Worm (Caenorhabditis elegans) whole organism, L4 larva: ENCODE results near the gene vha-13.

Source experiments
- F10B5.3 ChIP-seq: sonication (generic microtip); optimal IDR thresholded peaks from 2 replicates; lab custom pipeline; 2016; ENCODE audit warnings: mild to moderate bottlenecking, missing genetic modification characterization, missing compliant biosample characterization
- T20F7.1 ChIP-seq: fragments of 200-800 bp; sonication (Bioruptor generic); optimal IDR thresholded peaks from 2 replicates; lab custom pipeline; 2018; ENCODE audit warnings: mild to moderate bottlenecking, missing genetic modification characterization, missing compliant biosample characterization
- T26A8.4 ChIP-seq: fragments of 200-800 bp; sonication (Bioruptor generic); IDR thresholded peaks from 2 replicates; pipeline ENCODE4 v1.3.6; 2022; ENCODE audit warnings: missing genetic modification characterization, missing compliant biosample characterization
- Y105C5A.15 ChIP-seq: fragments of 200-800 bp; sonication (Bioruptor generic); IDR thresholded peaks from 2 replicates; pipeline ENCODE4 v1.3.6; 2022; ENCODE audit warnings: missing genetic modification characterization, missing compliant biosample characterization
- Y48G9A.11 ChIP-seq: fragments of 200-800 bp; sonication (Bioruptor generic); IDR thresholded peaks from 2 replicates; pipeline ENCODE4 v1.3.6; 2022; ENCODE audit warnings: missing genetic modification reagents, missing genetic modification characterization, missing compliant biosample characterization
- Y5F2A.4 ChIP-seq: fragments of 200-800 bp; sonication (Bioruptor generic); optimal IDR thresholded peaks from 2 replicates; lab custom pipeline; 2018; ENCODE audit warnings: mild to moderate bottlenecking, missing genetic modification characterization, missing compliant biosample characterization
- Y75B8A.6 ChIP-seq: fragments of 200-800 bp; sonication (Bioruptor generic); IDR thresholded peaks from 2 replicates; pipeline ENCODE4 v1.3.6; 2022; ENCODE audit warnings: missing genetic modification reagents, missing genetic modification characterization, missing compliant biosample characterization
- ZK546.5 ChIP-seq, 2 experiments: sonication (generic microtip); optimal IDR thresholded peaks; 2 replicates each; lab custom pipeline; 2017; ENCODE audit warnings: missing biosample characterization in 2 of 2, missing genetic modification characterization in 2 of 2
- ama-1 ChIP-seq: fragments of 150-350 bp; optimal IDR thresholded peaks from 2 replicates; lab custom pipeline; 2014; ENCODE audit warnings: inconsistent platforms, mixed read lengths
- arid-1 ChIP-seq: fragments of 200-800 bp; sonication (Bioruptor generic); conservative IDR thresholded peaks from 2 replicates; pipeline ENCODE4 v1.3.6; 2022; ENCODE audit warnings: missing genetic modification reagents, missing genetic modification characterization, missing compliant biosample characterization
- attf-4 ChIP-seq: sonication (generic microtip); optimal IDR thresholded peaks from 3 replicates; lab custom pipeline; 2017; ENCODE audit warnings: missing biosample characterization, missing genetic modification characterization
- ceh-28 ChIP-seq: fragments of 150-350 bp; optimal IDR thresholded peaks from 2 replicates; lab custom pipeline; 2014; ENCODE audit warnings: missing biosample characterization, missing genetic modification reagents, missing genetic modification characterization
- ceh-32 ChIP-seq: sonication (generic microtip); optimal IDR thresholded peaks from 2 replicates; lab custom pipeline; 2016; ENCODE audit warnings: mild to moderate bottlenecking, missing genetic modification characterization, missing compliant biosample characterization; ENCODE audit not compliant: poor library complexity
- ceh-82 ChIP-seq: sonication (generic microtip); optimal IDR thresholded peaks from 2 replicates; lab custom pipeline; 2017; ENCODE audit warnings: missing biosample characterization, missing genetic modification characterization
- daf-12 ChIP-seq: fragments of 150-350 bp; optimal IDR thresholded peaks from 2 replicates; lab custom pipeline; 2014; ENCODE audit warnings: missing biosample characterization, missing genetic modification reagents, missing genetic modification characterization
- daf-19 ChIP-seq: fragments of 200-800 bp; sonication (Bioruptor generic); conservative IDR thresholded peaks from 2 replicates; pipeline ENCODE4 v1.3.6; 2022; ENCODE audit warnings: missing genetic modification characterization, missing compliant biosample characterization
- dmd-6 ChIP-seq: fragments of 200-800 bp; sonication (Bioruptor generic); IDR thresholded peaks from 2 replicates; pipeline ENCODE4 v1.3.6; 2022; ENCODE audit warnings: missing genetic modification reagents, missing genetic modification characterization, missing compliant biosample characterization
- dmd-9 ChIP-seq: fragments of 200-800 bp; sonication (Bioruptor generic); IDR thresholded peaks from 2 replicates; pipeline ENCODE4 v1.3.6; 2022; ENCODE audit warnings: missing genetic modification reagents, missing genetic modification characterization, missing compliant biosample characterization
- fkh-10 ChIP-seq: fragments of 150-350 bp; optimal IDR thresholded peaks from 2 replicates; lab custom pipeline; 2014; ENCODE audit warnings: missing biosample characterization, missing genetic modification reagents, missing genetic modification characterization
- gei-8 ChIP-seq: fragments of 200-800 bp; sonication (Bioruptor generic); optimal IDR thresholded peaks from 2 replicates; lab custom pipeline; 2018; ENCODE audit warnings: mild to moderate bottlenecking, missing genetic modification characterization, missing compliant biosample characterization
- hif-1 ChIP-seq, 2 experiments: sonication (generic microtip); optimal IDR thresholded peaks; 2 replicates each; lab custom pipeline; 2016 to 2017; ENCODE audit warnings: missing compliant biosample characterization in 2 of 2, missing genetic modification characterization in 2 of 2, missing genetic modification reagents in 2 of 2, missing genotype in 2 of 2, mild to moderate bottlenecking in 1 of 2
- hlh-30 ChIP-seq: sonication (generic microtip); optimal IDR thresholded peaks from 2 replicates; lab custom pipeline; 2017; ENCODE audit warnings: antibody characterized with exemption, mild to moderate bottlenecking, missing genetic modification characterization, missing compliant biosample characterization; ENCODE audit not compliant: insufficient read depth
- jun-1 ChIP-seq: fragments of 150-350 bp; optimal IDR thresholded peaks from 2 replicates; lab custom pipeline; 2014; ENCODE audit warnings: missing biosample characterization, missing genetic modification reagents, missing genetic modification characterization
- lim-7 ChIP-seq: fragments of 200-800 bp; sonication (Bioruptor generic); IDR thresholded peaks from 2 replicates; pipeline ENCODE4 v1.3.6; 2022; ENCODE audit warnings: missing genetic modification characterization, missing compliant biosample characterization
- lin-1 ChIP-seq: fragments of 200-800 bp; sonication (Bioruptor generic); IDR thresholded peaks from 2 replicates; pipeline ENCODE4 v1.3.6; 2022; ENCODE audit warnings: missing genetic modification reagents, missing genetic modification characterization, missing compliant biosample characterization
- lin-13 ChIP-seq: fragments of 150-350 bp; optimal IDR thresholded peaks from 2 replicates; lab custom pipeline; 2014; ENCODE audit warnings: missing biosample characterization, missing genetic modification reagents, missing genetic modification characterization
- lin-29 ChIP-seq: fragments of 200-800 bp; sonication (Bioruptor generic); IDR thresholded peaks from 2 replicates; pipeline ENCODE4 v1.3.6; 2022; ENCODE audit warnings: missing genetic modification reagents, missing genetic modification characterization, missing compliant biosample characterization
- lir-3 ChIP-seq: sonication (generic microtip); optimal IDR thresholded peaks from 2 replicates; lab custom pipeline; 2016; ENCODE audit warnings: mild to moderate bottlenecking, missing genetic modification characterization, missing compliant biosample characterization
- mdt-29 ChIP-seq: fragments of 200-800 bp; sonication (Bioruptor generic); IDR thresholded peaks from 2 replicates; pipeline ENCODE4 v1.3.6; 2022; ENCODE audit warnings: missing genetic modification reagents, missing genetic modification characterization, missing compliant biosample characterization
- mep-1 ChIP-seq: fragments of 150-350 bp; sonication (generic microtip); optimal IDR thresholded peaks from 3 replicates; lab custom pipeline; 2014; ENCODE audit warnings: missing biosample characterization, missing genetic modification characterization
- mes-2 ChIP-seq: sonication (generic microtip); optimal IDR thresholded peaks from 2 replicates; lab custom pipeline; 2016; ENCODE audit warnings: missing genotype, mild to moderate bottlenecking, missing genetic modification characterization, missing compliant biosample characterization; ENCODE audit not compliant: poor library complexity, severe bottlenecking
- mxl-2 ChIP-seq: fragments of 200-800 bp; sonication (Bioruptor generic); conservative IDR thresholded peaks from 2 replicates; pipeline ENCODE4 v1.3.6; 2022; ENCODE audit warnings: missing genetic modification reagents, missing genetic modification characterization, missing compliant biosample characterization
- mxl-3 ChIP-seq: fragments of 200-800 bp; sonication (Bioruptor generic); optimal IDR thresholded peaks from 2 replicates; lab custom pipeline; 2018; ENCODE audit warnings: mild to moderate bottlenecking, missing genetic modification characterization, missing compliant biosample characterization
- nhr-10 ChIP-seq: fragments of 150-350 bp; optimal IDR thresholded peaks from 2 replicates; lab custom pipeline; 2014; ENCODE audit warnings: missing biosample characterization, missing genetic modification characterization
- nhr-102 ChIP-seq: sonication (generic microtip); optimal IDR thresholded peaks from 2 replicates; lab custom pipeline; 2016; ENCODE audit warnings: mild to moderate bottlenecking, missing genetic modification characterization, moderate library complexity, missing compliant biosample characterization
- nhr-25 ChIP-seq: sonication (generic microtip); optimal IDR thresholded peaks from 2 replicates; lab custom pipeline; 2017; ENCODE audit warnings: missing genetic modification characterization, mild to moderate bottlenecking, missing compliant biosample characterization, antibody characterized with exemption, moderate library complexity, borderline replicate concordance; ENCODE audit not compliant: insufficient read depth
- nhr-28 ChIP-seq: fragments of 150-350 bp; optimal IDR thresholded peaks from 2 replicates; lab custom pipeline; 2014; ENCODE audit warnings: missing biosample characterization, missing genetic modification characterization
- nhr-41 ChIP-seq: fragments of 200-800 bp; sonication (Bioruptor generic); IDR thresholded peaks from 2 replicates; pipeline ENCODE4 v1.3.6; 2022; ENCODE audit warnings: missing genetic modification reagents, missing genetic modification characterization, missing compliant biosample characterization
- nhr-42 ChIP-seq: fragments of 200-800 bp; sonication (Bioruptor generic); IDR thresholded peaks from 2 replicates; pipeline ENCODE4 v1.3.6; 2022; ENCODE audit warnings: missing genetic modification characterization, missing compliant biosample characterization
- pha-4 ChIP-seq, 2 experiments: fragments of 150-350 bp in 1 of 2; fragments of 200-800 bp in 1 of 2; sonication (Bioruptor generic) in 1 of 2; IDR thresholded peaks in 1 of 2; optimal IDR thresholded peaks in 1 of 2; 2 replicates each; pipeline versions ENCODE4 v1.3.6 to Lab custom; 2014 to 2022; ENCODE audit warnings: missing genetic modification characterization in 2 of 2, missing genetic modification reagents in 2 of 2, missing biosample characterization in 1 of 2, missing compliant biosample characterization in 1 of 2
- php-3 ChIP-seq: fragments of 200-800 bp; sonication (Bioruptor generic); IDR thresholded peaks from 2 replicates; pipeline ENCODE4 v1.3.6; 2022; ENCODE audit warnings: missing genetic modification reagents, missing genetic modification characterization, missing compliant biosample characterization
- rbr-2 ChIP-seq: sonication (generic microtip); optimal IDR thresholded peaks from 2 replicates; lab custom pipeline; 2016; ENCODE audit warnings: missing genotype, missing genetic modification characterization, missing compliant biosample characterization
- saeg-2 ChIP-seq: fragments of 200-800 bp; sonication (Bioruptor generic); IDR thresholded peaks from 2 replicates; pipeline ENCODE4 v1.3.6; 2022; ENCODE audit warnings: missing genetic modification reagents, missing genetic modification characterization, missing compliant biosample characterization
- skn-1 ChIP-seq: fragments of 150-350 bp; optimal IDR thresholded peaks from 2 replicates; lab custom pipeline; 2014; ENCODE audit warnings: missing biosample characterization, missing genetic modification characterization
- spr-1 ChIP-seq: sonication (generic microtip); optimal IDR thresholded peaks from 2 replicates; lab custom pipeline; 2016; ENCODE audit warnings: mild to moderate bottlenecking, missing genetic modification characterization, missing compliant biosample characterization
- spr-3 ChIP-seq: fragments of 200-800 bp; sonication (Bioruptor generic); optimal IDR thresholded peaks from 2 replicates; lab custom pipeline; 2018; ENCODE audit warnings: mild to moderate bottlenecking, missing genetic modification characterization, missing compliant biosample characterization
- tra-1 ChIP-seq: fragments of 200-800 bp; sonication (Bioruptor generic); IDR thresholded peaks from 2 replicates; pipeline ENCODE4 v1.3.6; 2022; ENCODE audit warnings: missing genetic modification reagents, missing genetic modification characterization, missing compliant biosample characterization
- zag-1 ChIP-seq: fragments of 150-350 bp; optimal IDR thresholded peaks from 2 replicates; lab custom pipeline; 2014; ENCODE audit warnings: missing biosample characterization, missing genetic modification characterization
- ztf-11 ChIP-seq: fragments of 150-350 bp; optimal IDR thresholded peaks from 2 replicates; lab custom pipeline; 2014; ENCODE audit warnings: missing biosample characterization, missing genetic modification characterization

The vha-13 gene

DNA sequence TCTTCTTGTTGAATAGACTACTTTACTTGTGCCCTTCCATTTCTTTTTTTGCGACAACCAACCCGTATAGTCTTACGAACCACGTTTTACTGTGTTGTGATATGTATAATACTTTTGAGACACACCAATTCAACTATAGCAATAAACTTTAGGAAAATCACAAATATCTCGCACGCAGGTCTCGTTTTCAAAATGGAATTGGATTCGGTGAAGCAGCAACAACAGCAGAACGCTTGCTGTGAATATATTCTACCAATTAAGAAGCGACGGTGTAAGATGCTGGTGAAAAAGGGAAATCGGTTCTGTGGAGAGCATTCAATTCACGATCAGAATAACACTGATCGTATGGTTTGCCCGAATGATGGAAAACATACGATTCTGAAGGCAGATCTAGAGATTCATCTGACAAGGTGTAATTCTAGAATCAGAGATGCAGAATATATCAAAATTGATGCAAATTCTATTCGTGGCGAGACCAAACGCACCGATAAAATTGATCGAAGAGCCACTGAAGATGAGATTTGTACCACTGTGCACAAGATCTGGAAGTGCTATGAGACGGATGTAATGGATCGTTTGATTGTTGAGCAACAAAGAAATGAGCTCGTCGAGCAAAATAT lies 2.9 kb downstream of the vha-13 start, which contains the start of gene Y49A3A.3 (continued):
- peak; percentile 58; the same call in 1 of the 2 replicates for TF ChIP-seq arid-1 (GFP tag; lab: Robert Waterston, UW)
- peak; percentile 65 for TF ChIP-seq spr-1 (tag; lab: Kevin White, UChicago)
- no peak for TF ChIP-seq ztf-11 (tag; lab: Kevin White, UChicago)
- TF ChIP-seq attf-4 (tag; lab: Kevin White, UChicago) = no peak
- no peak for TF ChIP-seq rbr-2 (tag; lab: Kevin White, UChicago)
- no peak for TF ChIP-seq Y48G9A.11 (GFP tag; lab: Robert Waterston, UW)
- peak; percentile 62 for TF ChIP-seq Y5F2A.4 (GFP tag; lab: Kevin White, UChicago)
- peak; percentile 9 for TF ChIP-seq mxl-3 (GFP tag; lab: Kevin White, UChicago)
- no peak; the same call in 1 of the 2 replicates for TF ChIP-seq mdt-29
- TF ChIP-seq nhr-41 (GFP tag; lab: Robert Waterston, UW) = no peak
- no peak for TF ChIP-seq Y75B8A.6
- TF ChIP-seq jun-1 (tag; lab: Kevin White, UChicago) = no peak
- no peak for TF ChIP-seq F10B5.3 (tag; lab: Kevin White, UChicago)
- peak; percentile 54 for TF ChIP-seq dmd-6 (GFP tag; lab: Robert Waterston, UW)
- no peak for TF ChIP-seq hlh-30
- peak; percentile 67 for TF ChIP-seq spr-3 (GFP tag; lab: Kevin White, UChicago)
- no peak for TF ChIP-seq tra-1 (GFP tag; lab: Robert Waterston, UW)
- peak; percentile 70 for TF ChIP-seq mep-1 (tag; lab: Kevin White, UChicago)
- no peak for TF ChIP-seq hif-1 (tag; optimal IDR thresholded peaks at IDR 0.05; lab: Kevin White, UChicago)
- no peak for TF ChIP-seq nhr-10
- no peak; the same call in 1 of the 2 replicates for TF ChIP-seq php-3 (GFP tag; lab: Robert Waterston, UW)
- no peak for TF ChIP-seq nhr-28 (tag; lab: Kevin White, UChicago)
- peak; percentile 91 for TF ChIP-seq nhr-102 (tag; lab: Kevin White, UChicago)
- TF ChIP-seq fkh-10 (GFP tag; lab: Kevin White, UChicago) = no peak
- TF ChIP-seq daf-19 (GFP tag; lab: Robert Waterston, UW) = no peak
- TF ChIP-seq lin-13 (GFP tag; lab: Kevin White, UChicago) = peak; percentile 7
- no peak for TF ChIP-seq lin-29 (GFP tag; lab: Robert Waterston, UW)
- no peak for TF ChIP-seq skn-1 (tag; lab: Kevin White, UChicago)
- no peak for TF ChIP-seq lim-7 (GFP tag; lab: Robert Waterston, UW)
- TF ChIP-seq lir-3 (tag; lab: Kevin White, UChicago) = no peak
- TF ChIP-seq nhr-25 (tag; lab: Kevin White, UChicago) = peak; percentile 59
- TF ChIP-seq ceh-32 (tag; lab: Kevin White, UChicago) = no peak
- peak; percentile 31 for TF ChIP-seq mes-2
- TF ChIP-seq dmd-9 = no peak
- TF ChIP-seq lin-1 = peak; percentile 42; the same call in 1 of the 2 replicates
- 0 out of 2 replicates have a peak, but pooled peaks have one; percentile 27 for TF ChIP-seq nhr-42
- no peak for TF ChIP-seq ceh-82 (tag; lab: Kevin White, UChicago)
- no peak for TF ChIP-seq daf-12 (tag; lab: Kevin White, UChicago)
- no peak for TF ChIP-seq gei-8
- peak in 1 of 2 experiments; percentile 2 for TF ChIP-seq ZK546.5 (tag; optimal IDR thresholded peaks at IDR 0.05; lab: Kevin White, UChicago)
- TF ChIP-seq mxl-2 (GFP tag; lab: Robert Waterston, UW) = 0 out of 2 replicates have a peak, but pooled peaks have one; percentile 7
- TF ChIP-seq ama-1 (lab: Kevin White, UChicago) = peak; percentile 80
- peak; percentile 60 for TF ChIP-seq T20F7.1 (GFP tag; lab: Kevin White, UChicago)
- TF ChIP-seq ceh-28 (tag; lab: Kevin White, UChicago) = no peak
- no peak for TF ChIP-seq zag-1
- TF ChIP-seq saeg-2 (GFP tag; lab: Robert Waterston, UW) = 0 out of 2 replicates have a peak, but pooled peaks have one; percentile 48
- peak; percentile 49; the same call in 1 of the 2 replicates for TF ChIP-seq Y105C5A.15 (GFP tag; lab: Robert Waterston, UW)
- TF ChIP-seq pha-4 (GFP tag; IDR thresholded peaks at IDR 0.05; lab: Robert Waterston, UW) = peak; percentile 67
- no peak for TF ChIP-seq pha-4 (tag; optimal IDR thresholded peaks at IDR 0.05; lab: Kevin White, UChicago)
- TF ChIP-seq T26A8.4 (GFP tag; lab: Robert Waterston, UW) = peak; percentile 86
